Fruit fly (Drosophila melanogaster) whole organism, larva: ENCODE data around the gene Grx5.
A peak's percentile ranks its signal among the peaks of the same experiment; 100 is the strongest.

ENCODE experiments used
- noc ChIP-seq: fragments of 200-800 bp; sonication (Bioruptor generic); optimal IDR thresholded peaks from 3 replicates; lab custom pipeline; 2019; ENCODE audit warnings: missing biosample characterization, mild to moderate bottlenecking, missing genetic modification characterization, moderate library complexity

The Grx5 gene

dm6 chrX:14837983-14838382, at the start of gene Grx5:
Gene Grx5, minus strand, starts transcription at chrX:14838198.
- TF ChIP-seq noc (tag; lab: Kevin White, UChicago), result no peak

dm6 chrX:14885554-14885953, 47.6 kb upstream of the Grx5 start:
- TF ChIP-seq noc (tag; lab: Kevin White, UChicago), result no peak

DNA sequence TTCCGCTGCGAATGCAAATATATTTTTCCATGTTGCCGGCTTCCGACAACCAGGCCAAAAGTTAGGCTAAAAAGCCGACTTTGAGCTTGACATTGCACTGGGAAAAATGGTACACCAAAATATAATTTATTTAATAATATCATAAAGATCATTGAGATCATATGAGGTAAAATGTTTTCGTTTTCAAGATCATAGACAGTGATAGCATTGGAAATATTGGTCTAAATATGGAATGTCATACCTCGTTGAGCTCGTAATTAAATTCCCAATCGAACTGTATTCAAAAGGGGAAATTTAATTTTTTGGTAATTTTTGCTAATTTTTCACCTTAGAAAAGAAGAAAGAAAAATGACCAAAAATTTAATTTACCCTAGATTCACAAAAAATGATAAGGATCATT, 46.0 kb upstream of the Grx5 start:
- TF ChIP-seq noc (tag; lab: Kevin White, UChicago), result no peak

dm6 chrX:14882536-14883118, 44.6 kb upstream of the Grx5 start, which contains the start of the genes CG45064 and CG45065:
Gene CG45064, minus strand, starts transcription at chrX:14882586.
Gene CG45065, minus strand, starts transcription at chrX:14882586.
- peak; percentile 89 for TF ChIP-seq noc (tag; lab: Kevin White, UChicago)

DNA sequence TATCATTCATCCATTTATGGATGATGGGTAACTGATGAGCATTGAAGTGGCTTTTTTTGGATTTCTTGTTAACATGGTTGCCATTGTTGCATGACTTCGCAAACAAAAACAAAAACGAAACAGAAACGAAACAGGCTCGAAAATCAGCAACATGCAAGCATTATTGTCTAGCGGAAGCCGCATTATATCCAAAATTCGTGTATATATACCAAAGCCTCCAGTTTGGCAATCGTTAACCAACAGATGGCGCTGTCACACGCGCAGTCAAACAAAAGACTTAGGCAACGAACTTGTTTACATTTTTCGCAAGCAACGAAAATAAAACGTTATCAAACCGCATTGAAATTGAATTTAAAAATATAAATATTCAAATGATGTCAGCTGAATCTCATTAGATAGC, 40.9 kb upstream of the Grx5 start:
- TF ChIP-seq noc (tag; lab: Kevin White, UChicago), result no peak

- no peak for TF ChIP-seq noc (tag; lab: Kevin White, UChicago)
Measured at dm6 chrX:14871028-14871427, 33.0 kb upstream of the Grx5 start, which contains the start of gene CG9518. Gene CG9518, minus strand, starts transcription at chrX:14871181.

DNA sequence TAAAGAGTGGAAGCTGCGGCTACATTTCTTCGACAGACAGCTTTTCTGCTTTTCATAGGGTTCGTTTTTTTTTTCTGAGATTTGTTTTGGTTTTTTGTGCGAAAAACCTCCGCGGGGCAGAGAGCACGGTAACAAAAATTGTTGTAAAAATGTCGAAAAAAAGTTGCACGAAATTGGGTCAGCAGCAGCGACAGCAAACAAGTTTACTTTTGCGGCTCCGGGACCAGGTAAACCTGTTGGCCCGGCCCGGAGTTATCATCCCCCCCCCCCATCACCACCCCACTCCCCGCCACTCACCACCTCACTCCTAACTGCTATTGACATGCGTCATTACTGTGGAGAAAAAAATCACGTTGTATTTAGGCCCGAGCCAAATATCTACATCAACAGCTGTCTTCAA, 30.4 kb upstream of the Grx5 start:
- no peak for TF ChIP-seq noc (tag; lab: Kevin White, UChicago)

DNA sequence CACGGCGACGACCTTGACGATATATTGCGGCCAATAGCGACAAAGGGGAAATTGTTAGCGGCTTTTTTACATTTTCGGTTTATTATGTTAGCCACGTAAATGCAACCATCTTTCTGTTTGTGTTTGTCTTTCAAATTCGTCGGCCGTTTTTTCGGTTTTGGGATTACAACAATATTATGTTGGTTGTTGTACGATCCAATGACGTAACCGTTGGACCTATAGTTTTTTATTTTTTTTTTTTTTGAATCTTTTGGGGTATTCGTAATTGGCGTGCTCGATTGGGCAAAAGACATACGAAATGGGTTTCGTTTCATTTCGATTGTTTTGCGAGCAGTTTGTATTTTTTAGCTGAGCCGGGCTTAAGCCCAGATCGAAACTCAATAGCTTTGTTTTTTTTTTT, 28.9 kb upstream of the Grx5 start:
- TF ChIP-seq noc (tag; lab: Kevin White, UChicago), result no peak

DNA sequence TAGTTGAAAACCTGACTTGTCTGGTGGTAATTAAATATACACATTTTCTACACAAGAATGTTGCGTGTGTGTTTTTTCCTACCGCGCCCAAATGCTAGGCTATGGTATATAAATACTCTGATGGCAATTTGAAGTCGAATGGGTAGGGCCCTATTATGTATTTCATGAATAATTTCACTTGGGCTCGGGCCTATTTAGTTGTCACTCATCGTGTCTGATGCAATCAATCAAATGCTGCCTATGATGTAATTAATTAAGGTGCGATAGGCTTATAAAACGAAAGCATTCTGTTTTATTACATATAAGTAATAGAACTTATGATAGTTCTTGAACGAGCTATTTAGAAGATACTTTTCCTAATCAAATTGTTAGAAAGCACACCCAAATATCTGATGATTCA, 24.5 kb upstream of the Grx5 start:
- TF ChIP-seq noc (tag; lab: Kevin White, UChicago), result no peak

DNA sequence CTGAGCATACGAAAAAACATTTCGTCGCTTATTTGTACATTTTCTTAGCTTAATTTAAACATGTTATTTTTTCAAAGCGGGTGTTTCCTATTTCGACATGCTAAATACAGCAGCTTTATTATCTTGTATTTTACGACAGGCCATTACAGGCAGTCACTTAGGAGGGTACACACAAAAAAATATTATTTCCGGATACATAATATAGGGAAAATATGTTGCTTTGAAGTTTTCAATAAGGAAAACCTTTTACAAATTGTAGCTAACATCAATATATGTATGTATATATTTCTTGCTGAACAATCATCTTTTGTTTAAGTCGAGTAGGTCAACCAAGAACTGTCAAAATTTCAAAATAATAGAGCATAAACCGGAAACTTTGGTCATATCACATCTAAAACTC, 21.0 kb upstream of the Grx5 start, which contains the start of gene CG46399:
TSS of gene CG46399 (plus strand) at position 301 of the 400 bp plus-strand sequence.
- TF ChIP-seq noc (tag; lab: Kevin White, UChicago), result no peak

DNA sequence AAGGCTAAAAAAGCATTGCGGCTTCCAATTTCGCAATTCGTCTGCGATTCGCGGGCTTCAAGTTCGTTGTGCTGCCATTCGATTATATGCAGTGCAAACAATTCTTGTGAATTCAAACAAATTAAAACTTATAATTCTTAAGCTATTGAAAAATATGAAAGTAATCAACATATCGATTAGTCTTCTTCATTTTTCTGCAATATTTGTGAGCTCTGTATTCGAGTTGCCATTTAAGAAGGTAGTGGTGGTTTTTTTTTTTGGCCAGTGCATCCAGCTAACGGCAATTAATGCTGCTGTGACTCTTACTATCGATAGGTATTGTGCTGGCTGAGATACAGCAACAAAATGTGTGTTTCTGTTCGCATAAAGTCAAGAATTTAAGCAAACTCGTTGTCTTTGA, 19.9 kb upstream of the Grx5 start:
- TF ChIP-seq noc (tag; lab: Kevin White, UChicago), result no peak

DNA sequence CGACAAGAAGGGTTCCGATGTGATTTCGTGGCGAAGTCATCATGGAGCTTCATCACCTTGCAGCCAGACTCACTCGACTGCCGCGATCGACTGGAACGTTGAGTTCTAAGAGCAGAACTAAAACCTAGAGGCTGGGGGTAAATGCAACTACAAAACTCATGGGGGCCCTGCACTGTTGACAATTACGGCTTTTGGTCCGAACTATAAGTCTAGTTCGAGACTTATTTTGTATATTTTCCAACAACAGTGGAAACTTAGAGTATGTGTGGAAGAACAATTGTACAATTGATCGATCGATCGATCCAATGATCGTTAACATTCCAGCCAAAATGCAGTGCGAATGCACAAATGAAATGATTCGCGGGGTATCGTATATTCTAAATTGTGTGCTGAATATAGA, 18.3 kb upstream of the Grx5 start, which contains the start of gene CG9519:
TSS of gene CG9519 (minus strand) at position 101 of the 400 bp plus-strand sequence.
- no peak for TF ChIP-seq noc (tag; lab: Kevin White, UChicago)

dm6 chrX:14853153-14853672, 15.2 kb upstream of the Grx5 start, which contains the start of gene CG9521:
Gene CG9521, minus strand, starts transcription at chrX:14853269.
- no peak for TF ChIP-seq noc (tag; lab: Kevin White, UChicago)

DNA sequence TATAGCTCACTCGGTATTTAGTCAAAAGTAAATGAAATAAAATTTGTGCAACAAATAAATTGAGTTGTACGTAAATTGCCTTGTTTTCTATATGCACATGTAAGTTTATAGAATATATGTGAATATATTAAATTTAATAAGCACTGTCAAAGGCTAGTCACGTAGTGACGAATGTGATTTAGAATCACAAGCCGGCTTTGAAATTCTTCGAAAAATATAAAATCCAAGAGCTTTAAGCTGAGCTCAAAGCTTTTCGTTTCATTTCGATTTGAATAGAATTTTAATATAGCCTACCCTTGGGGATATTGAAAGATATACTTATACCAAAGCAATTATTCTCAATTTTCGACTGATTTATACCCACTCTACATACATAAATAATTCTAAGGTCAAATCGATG, 12.1 kb upstream of the Grx5 start:
- TF ChIP-seq noc (tag; lab: Kevin White, UChicago), result no peak

dm6 chrX:14848755-14849354, 10.9 kb upstream of the Grx5 start, which contains the start of gene CG9522:
Gene CG9522, minus strand, starts transcription at chrX:14848808.
- TF ChIP-seq noc (tag; lab: Kevin White, UChicago), result peak; percentile 78

- no peak for TF ChIP-seq noc (tag; lab: Kevin White, UChicago)
Measured at dm6 chrX:14846116-14846614, 8.2 kb upstream of the Grx5 start.
